Fruit fly (Drosophila melanogaster) S2 (cell line): Measurements from ENCODE around the gene CG31176.

Source experiments
- CG8478 ChIP-seq: fragments of >200 bp; optimal IDR thresholded peaks from 2 replicates; lab custom pipeline; 2018
- CTCF ChIP-seq, 2 experiments: fragments of >200 bp; optimal IDR thresholded peaks; 2 replicates each; lab custom pipeline; 2018

- no peak for TF ChIP-seq CTCF (optimal IDR thresholded peaks at IDR 0.05; lab: Kevin White, UChicago)
- no peak for TF ChIP-seq CG8478 (lab: Kevin White, UChicago)
Observed at dm6 chr3R:21656492-21657484, 62.7 kb downstream of the CG31176 start.
